Fruit fly (Drosophila melanogaster): Measurements from ENCODE around the gene prc.

prc gene

DNA sequence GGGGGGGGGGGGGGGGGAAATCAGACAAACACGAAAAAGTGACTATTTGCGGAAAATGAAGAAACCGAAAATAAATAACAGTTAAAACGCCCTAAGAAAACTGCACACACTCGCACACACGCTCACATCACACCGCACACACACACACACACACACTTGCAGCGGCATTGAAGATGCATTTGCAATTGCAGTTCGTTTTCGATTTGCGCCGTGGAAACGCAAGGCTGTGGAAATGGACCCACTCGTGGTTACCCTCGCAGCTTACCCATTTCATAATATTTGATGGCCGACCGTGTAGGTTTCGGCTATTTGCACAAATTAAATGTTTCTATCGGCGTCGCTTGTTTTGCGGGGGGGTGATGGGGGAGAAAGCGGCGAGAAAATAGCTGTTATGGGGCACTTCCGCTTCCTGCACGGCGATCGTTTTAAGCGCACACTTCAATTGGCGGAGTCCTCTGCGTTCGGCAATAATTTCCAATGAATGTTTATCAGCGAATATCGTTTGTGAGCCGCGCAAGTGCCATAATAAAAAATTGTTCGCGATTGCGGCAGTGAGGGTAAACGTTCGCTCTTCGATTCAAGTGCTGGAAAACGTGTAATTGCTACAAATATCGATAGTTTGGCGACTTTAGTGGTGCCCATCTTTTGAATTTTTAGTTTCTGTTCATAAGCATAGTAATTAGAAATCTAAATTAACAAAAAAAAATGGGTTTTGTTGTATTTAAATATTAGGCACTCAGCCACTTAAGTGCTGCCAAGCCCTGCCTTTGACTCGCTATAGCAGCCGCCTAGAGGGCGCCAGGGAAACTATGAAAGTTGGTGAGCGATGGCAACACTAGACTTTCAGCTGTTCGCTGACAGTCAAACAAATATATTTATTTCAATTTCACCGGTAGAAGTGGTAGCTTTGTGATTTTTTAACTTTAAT is 36.7 kb upstream of the prc start, which contains the start of the genes Pop2 and CG6928 (continued):
- TF ChIP-seq CG17359 (tag; optimal IDR thresholded peaks at IDR 0.05) (peak; percentile 55), BtbVII (GFP tag; optimal IDR thresholded peaks at IDR 0.05) (no peak), CG3995 (GFP tag; optimal IDR thresholded peaks at IDR 0.05) (peak; percentile 10), usp (GFP tag; optimal IDR thresholded peaks at IDR 0.05) (no peak), grn (GFP tag; optimal IDR thresholded peaks at IDR 0.05) (no peak), CG16815 (GFP tag; optimal IDR thresholded peaks at IDR 0.05) (peak; percentile 56), CG2199 (GFP tag; IDR thresholded peaks at IDR 0.05) (0 out of 3 replicates have a peak, but pooled peaks have one; percentile 47), CG4854 (GFP tag; optimal IDR thresholded peaks at IDR 0.05) (peak; percentile 74), exex (tag; optimal IDR thresholded peaks at IDR 0.05) (no peak), CG15011 (GFP tag; optimal IDR thresholded peaks at IDR 0.05) (peak; percentile 31), CG14965 (GFP tag; optimal IDR thresholded peaks at IDR 0.05; ENCODE audit: borderline replicate concordance) (no peak), abd-A (tag; optimal IDR thresholded peaks at IDR 0.05) (no peak), disco-r (GFP tag; optimal IDR thresholded peaks at IDR 0.05) (peak; percentile 72), Dip2 (GFP tag; IDR thresholded peaks at IDR 0.05) (no peak), Hey (tag; optimal IDR thresholded peaks at IDR 0.05) (no peak), Bdp1 (GFP tag; optimal IDR thresholded peaks at IDR 0.05) (peak; percentile 80), Aef1 (GFP tag; IDR thresholded peaks at IDR 0.05) (peak; percentile 62), CG5180 (GFP tag; optimal IDR thresholded peaks at IDR 0.05) (no peak), CG11398 (GFP tag; optimal IDR thresholded peaks at IDR 0.05) (peak; percentile 72), CG7839 (tag; optimal IDR thresholded peaks at IDR 0.05) (peak; percentile 61), CG4424 (GFP tag; optimal IDR thresholded peaks at IDR 0.05) (peak; percentile 65), Drgx (GFP tag; IDR thresholded peaks at IDR 0.05) (no peak), pfk (GFP tag; optimal IDR thresholded peaks at IDR 0.05) (no peak), btn (GFP tag; optimal IDR thresholded peaks at IDR 0.05) (peak; percentile 44), klu (GFP tag; IDR thresholded peaks at IDR 0.05) (no peak; the same call in 1 of the 2 replicates), da (GFP tag; optimal IDR thresholded peaks at IDR 0.05) (peak; percentile 42), CG10462 (GFP tag; optimal IDR thresholded peaks at IDR 0.05) (peak; percentile 13), sc (optimal IDR thresholded peaks at IDR 0.05) (no peak), sc (GFP tag; optimal IDR thresholded peaks at IDR 0.05) (no peak), CG9437 (GFP tag; optimal IDR thresholded peaks at IDR 0.05) (peak; percentile 57), sob (GFP tag; IDR thresholded peaks at IDR 0.05) (peak; percentile 87), CG7357 (GFP tag; IDR thresholded peaks at IDR 0.05) (no peak), Hand (GFP tag; optimal IDR thresholded peaks at IDR 0.05) (no peak), sisA (GFP tag; IDR thresholded peaks at IDR 0.05) (peak; percentile 74), corto (GFP tag; optimal IDR thresholded peaks at IDR 0.05) (no peak), dan (GFP tag; IDR thresholded peaks at IDR 0.05) (no peak), CG33213 (GFP tag; optimal IDR thresholded peaks at IDR 0.05) (peak; percentile 85), Awh (GFP tag; IDR thresholded peaks at IDR 0.05) (no peak), crc (GFP tag; optimal IDR thresholded peaks at IDR 0.05) (peak; percentile 70), pros (GFP tag; optimal IDR thresholded peaks at IDR 0.05) (no peak), Trl (optimal IDR thresholded peaks at IDR 0.05) (peak in 1 of 2 experiments; percentile 3), Trl (GFP tag; optimal IDR thresholded peaks at IDR 0.05) (peak; percentile 87), CG10654 (GFP tag; optimal IDR thresholded peaks at IDR 0.05) (peak; percentile 74), pan (optimal IDR thresholded peaks at IDR 0.05) (no peak), pan (GFP tag; optimal IDR thresholded peaks at IDR 0.05 in 1 of 2, IDR thresholded peaks at IDR 0.05 in 1 of 2) (peak in 1 of 2 experiments; percentile 34), z (GFP tag; IDR thresholded peaks at IDR 0.05) (no peak), nmo (GFP tag; optimal IDR thresholded peaks at IDR 0.05) (peak; percentile 84), CG43689 (GFP tag; IDR thresholded peaks at IDR 0.05) (no peak), run (tag; optimal IDR thresholded peaks at IDR 0.05) (no peak), sna (GFP tag; IDR thresholded peaks at IDR 0.05; ENCODE audit: partially characterized antibody) (peak; percentile 92)

Data from whole organism, embryonic.